Fruit fly (Drosophila melanogaster) whole organism, embryonic: ENCODE measurements around the gene CG14650.

Experiments used
- ATbp ChIP-seq: fragments of 200-800 bp; sonication (Bioruptor generic); optimal IDR thresholded peaks from 2 replicates; lab custom pipeline; 2017; ENCODE audit warnings: missing biosample characterization, mild to moderate bottlenecking, missing genetic modification characterization, missing genetic modification reagents
- Atf-2 ChIP-seq: fragments of 200-800 bp; sonication (Bioruptor generic); optimal IDR thresholded peaks from 2 replicates; lab custom pipeline; 2016; ENCODE audit warnings: missing biosample characterization, missing genetic modification characterization
- C15 ChIP-seq: fragments of 200-800 bp; sonication (Bioruptor generic); IDR thresholded peaks from 3 replicates; pipeline ENCODE4 v1.3.6; 2022; ENCODE audit warnings: missing biosample characterization, missing genetic modification characterization
- CG11723 ChIP-seq: fragments of 200-800 bp; sonication (Bioruptor generic); optimal IDR thresholded peaks from 2 replicates; lab custom pipeline; 2017; ENCODE audit warnings: missing biosample characterization, mild to moderate bottlenecking, missing genetic modification characterization
- CG12391 ChIP-seq: fragments of 200-800 bp; sonication (Bioruptor generic); optimal IDR thresholded peaks from 3 replicates; lab custom pipeline; 2018; ENCODE audit warnings: missing biosample characterization, mild to moderate bottlenecking, missing genetic modification characterization, moderate library complexity
- CG12769 ChIP-seq: fragments of 200-800 bp; sonication (Bioruptor generic); optimal IDR thresholded peaks from 2 replicates; lab custom pipeline; 2019; ENCODE audit warnings: missing biosample characterization, mild to moderate bottlenecking, missing genetic modification characterization, moderate library complexity
- CG15073 ChIP-seq: fragments of 200-800 bp; sonication (Bioruptor generic); optimal IDR thresholded peaks from 2 replicates; lab custom pipeline; 2016; ENCODE audit warnings: missing biosample characterization, missing genetic modification characterization
- CG16813 ChIP-seq: fragments of 200-800 bp; sonication (Bioruptor generic); IDR thresholded peaks from 3 replicates; pipeline ENCODE4 v1.3.6; 2022; ENCODE audit warnings: missing biosample characterization, missing genetic modification characterization; ENCODE audit not compliant: partially characterized antibody
- CG17359 ChIP-seq: fragments of 200-800 bp; sonication (Bioruptor generic); optimal IDR thresholded peaks from 3 replicates; lab custom pipeline; 2018; ENCODE audit warnings: missing biosample characterization, mild to moderate bottlenecking, missing genetic modification characterization, moderate library complexity
- CG17912 ChIP-seq: fragments of 200-800 bp; sonication (Bioruptor generic); optimal IDR thresholded peaks from 2 replicates; lab custom pipeline; 2018; ENCODE audit warnings: missing biosample characterization, mild to moderate bottlenecking, missing genetic modification characterization
- CG30020 ChIP-seq: fragments of 200-800 bp; optimal IDR thresholded peaks from 2 replicates; lab custom pipeline; 2019; ENCODE audit warnings: missing biosample characterization, mild to moderate bottlenecking, missing genetic modification characterization, moderate library complexity
- CG31224 ChIP-seq: fragments of 200-800 bp; sonication (Bioruptor generic); IDR thresholded peaks from 2 replicates; pipeline ENCODE4 v1.3.6; 2022; ENCODE audit warnings: missing biosample characterization, missing genetic modification characterization
- CG7372 ChIP-seq: fragments of 200-800 bp; sonication (Bioruptor generic); IDR thresholded peaks from 2 replicates; pipeline ENCODE4 v1.3.6; 2022; ENCODE audit warnings: missing biosample characterization, missing genetic modification characterization
- CG7786 ChIP-seq: fragments of 200-800 bp; sonication (Bioruptor generic); optimal IDR thresholded peaks from 2 replicates; lab custom pipeline; 2016; ENCODE audit warnings: missing biosample characterization, missing genetic modification characterization
- Dll ChIP-seq: fragments of 200-800 bp; sonication (Bioruptor generic); IDR thresholded peaks from 4 replicates; pipeline ENCODE4 v1.3.6; 2022; ENCODE audit warnings: missing biosample characterization, missing genetic modification characterization; ENCODE audit not compliant: partially characterized antibody
- Doc2 ChIP-seq: fragments of 200-800 bp; sonication (Bioruptor generic); IDR thresholded peaks from 2 replicates; pipeline ENCODE4 v1.3.6; 2022; ENCODE audit warnings: missing biosample characterization, missing genetic modification characterization
- Dref ChIP-seq: fragments of 200-800 bp; sonication (Bioruptor generic); IDR thresholded peaks from 2 replicates; pipeline ENCODE4 v1.3.6; 2022; ENCODE audit warnings: missing biosample characterization, missing genetic modification characterization
- Ets97D ChIP-seq: fragments of 200-800 bp; sonication (Bioruptor generic); optimal IDR thresholded peaks from 3 replicates; lab custom pipeline; 2016; ENCODE audit warnings: missing biosample characterization, missing genetic modification characterization
- Fer3 ChIP-seq: fragments of 200-800 bp; sonication (Bioruptor generic); optimal IDR thresholded peaks from 2 replicates; lab custom pipeline; 2018; ENCODE audit warnings: missing biosample characterization, mild to moderate bottlenecking, missing genetic modification characterization, moderate library complexity
- H15 ChIP-seq: fragments of 200-800 bp; sonication (Bioruptor generic); IDR thresholded peaks from 3 replicates; pipeline ENCODE4 v1.3.6; 2022; ENCODE audit warnings: missing biosample characterization, missing genetic modification characterization
- H2.0 ChIP-seq: fragments of 200-800 bp; sonication (Bioruptor generic); IDR thresholded peaks from 2 replicates; pipeline ENCODE4 v1.3.6; 2022; ENCODE audit warnings: missing biosample characterization, missing genetic modification characterization
- HLH3B ChIP-seq: fragments of 200-800 bp; sonication (Bioruptor generic); IDR thresholded peaks from 2 replicates; pipeline ENCODE4 v1.3.6; 2022; ENCODE audit warnings: missing biosample characterization, missing genetic modification characterization
- Hmr ChIP-seq: fragments of 200-800 bp; sonication (Bioruptor generic); optimal IDR thresholded peaks from 3 replicates; lab custom pipeline; 2017; ENCODE audit warnings: mild to moderate bottlenecking, missing biosample characterization, missing genetic modification reagents, missing genetic modification characterization
- Meics ChIP-seq: fragments of 200-800 bp; sonication (Bioruptor generic); optimal IDR thresholded peaks from 2 replicates; lab custom pipeline; 2017; ENCODE audit warnings: missing biosample characterization, mild to moderate bottlenecking, missing genetic modification characterization
- Scr ChIP-seq: fragments of 200-800 bp; sonication (Bioruptor generic); IDR thresholded peaks from 2 replicates; pipeline ENCODE4 v1.3.6; 2022; ENCODE audit warnings: missing biosample characterization, missing genetic modification characterization; ENCODE audit not compliant: partially characterized antibody
- Sin3A ChIP-seq: fragments of >200 bp; optimal IDR thresholded peaks from 2 replicates; lab custom pipeline; 2018
- ab ChIP-seq: fragments of 200-800 bp; sonication (Bioruptor generic); optimal IDR thresholded peaks from 2 replicates; lab custom pipeline; 2016; ENCODE audit warnings: missing biosample characterization, missing genetic modification characterization
- ase ChIP-seq: fragments of 200-800 bp; sonication (Bioruptor generic); IDR thresholded peaks from 3 replicates; pipeline ENCODE4 v1.3.6; 2022; ENCODE audit warnings: missing biosample characterization, missing genetic modification characterization
- bbx ChIP-seq: fragments of 200-800 bp; sonication (Bioruptor generic); IDR thresholded peaks from 2 replicates; pipeline ENCODE4 v1.3.6; 2022; ENCODE audit warnings: missing biosample characterization, missing genetic modification characterization; ENCODE audit not compliant: partially characterized antibody
- cas ChIP-seq: fragments of 200-800 bp; sonication (Bioruptor generic); IDR thresholded peaks from 2 replicates; pipeline ENCODE4 v1.3.6; 2022; ENCODE audit warnings: missing biosample characterization, missing genetic modification characterization
- chif ChIP-seq, 2 experiments: fragments of 200-800 bp; sonication (Bioruptor generic); optimal IDR thresholded peaks; 3 replicates each; lab custom pipeline; 2016; ENCODE audit warnings: missing biosample characterization in 2 of 2, missing genetic modification characterization in 2 of 2
- gcm ChIP-seq: fragments of 200-800 bp; sonication (Bioruptor generic); optimal IDR thresholded peaks from 2 replicates; lab custom pipeline; 2019; ENCODE audit warnings: missing biosample characterization, mild to moderate bottlenecking, missing genetic modification characterization, moderate library complexity
- gcm2 ChIP-seq: fragments of 200-800 bp; sonication (Bioruptor generic); optimal IDR thresholded peaks from 2 replicates; lab custom pipeline; 2016; ENCODE audit warnings: missing biosample characterization, missing genetic modification characterization
- gem ChIP-seq: fragments of 200-800 bp; sonication (Bioruptor generic); optimal IDR thresholded peaks from 2 replicates; lab custom pipeline; 2019; ENCODE audit warnings: missing biosample characterization, mild to moderate bottlenecking, missing genetic modification characterization, moderate library complexity
- hb ChIP-seq: fragments of 200-800 bp; sonication (Bioruptor generic); IDR thresholded peaks from 3 replicates; pipeline ENCODE4 v1.3.6; 2022; ENCODE audit warnings: missing biosample characterization, missing genetic modification characterization; ENCODE audit not compliant: partially characterized antibody
- kay ChIP-seq: fragments of 200-800 bp; sonication (Bioruptor generic); optimal IDR thresholded peaks from 2 replicates; lab custom pipeline; 2016; ENCODE audit warnings: missing biosample characterization, missing genetic modification characterization
- pb ChIP-seq: fragments of 200-800 bp; sonication (Bioruptor generic); optimal IDR thresholded peaks from 3 replicates; lab custom pipeline; 2016; ENCODE audit warnings: missing biosample characterization, missing genetic modification characterization
- pnt ChIP-seq: fragments of 200-800 bp; sonication (Bioruptor generic); optimal IDR thresholded peaks from 3 replicates; lab custom pipeline; 2016; ENCODE audit warnings: missing biosample characterization, missing genetic modification characterization
- run ChIP-seq: fragments of 200-800 bp; sonication (Bioruptor generic); optimal IDR thresholded peaks from 3 replicates; lab custom pipeline; 2018; ENCODE audit warnings: missing biosample characterization, mild to moderate bottlenecking, missing genetic modification characterization
- schlank ChIP-seq: fragments of 200-800 bp; sonication (Bioruptor generic); optimal IDR thresholded peaks from 2 replicates; lab custom pipeline; 2018; ENCODE audit warnings: missing biosample characterization, mild to moderate bottlenecking, missing genetic modification characterization
- scrt ChIP-seq: fragments of 200-800 bp; sonication (Bioruptor generic); optimal IDR thresholded peaks from 2 replicates; lab custom pipeline; 2018; ENCODE audit warnings: missing biosample characterization, mild to moderate bottlenecking, missing genetic modification characterization, moderate library complexity
- sd ChIP-seq: fragments of 200-800 bp; sonication (Bioruptor generic); optimal IDR thresholded peaks from 3 replicates; lab custom pipeline; 2018; ENCODE audit warnings: missing biosample characterization, mild to moderate bottlenecking, missing genetic modification characterization, moderate library complexity
- so ChIP-seq: fragments of 200-800 bp; sonication (Bioruptor generic); IDR thresholded peaks from 3 replicates; pipeline ENCODE4 v1.3.6; 2022; ENCODE audit warnings: missing biosample characterization, missing genetic modification characterization
- sqz ChIP-seq: fragments of 200-800 bp; sonication (Bioruptor generic); optimal IDR thresholded peaks from 3 replicates; lab custom pipeline; 2018; ENCODE audit warnings: missing biosample characterization, mild to moderate bottlenecking, missing genetic modification characterization
- stc ChIP-seq: fragments of 200-800 bp; sonication (Bioruptor generic); IDR thresholded peaks from 2 replicates; pipeline ENCODE4 v1.3.6; 2022; ENCODE audit warnings: missing biosample characterization, missing genetic modification characterization
- trh ChIP-seq: fragments of 200-800 bp; sonication (Bioruptor generic); optimal IDR thresholded peaks from 2 replicates; lab custom pipeline; 2016; ENCODE audit warnings: missing biosample characterization, missing genetic modification characterization
- twi ChIP-seq: fragments of 200-800 bp; optimal IDR thresholded peaks from 2 replicates; lab custom pipeline; 2019; ENCODE audit warnings: missing biosample characterization, mild to moderate bottlenecking, missing genetic modification characterization, moderate library complexity
- usp ChIP-seq: fragments of >200 bp; optimal IDR thresholded peaks from 2 replicates; lab custom pipeline; 2017; ENCODE audit warnings: missing biosample characterization, missing genetic modification characterization
- vnd ChIP-seq: fragments of 200-800 bp; sonication (Bioruptor generic); IDR thresholded peaks from 3 replicates; pipeline ENCODE4 v1.3.6; 2022; ENCODE audit warnings: missing biosample characterization, missing genetic modification characterization; ENCODE audit not compliant: partially characterized antibody

CG14650 gene

dm6 chr3R:4478220-4479037 lies 41.2 kb downstream of the CG14650 start (continued):
- TF ChIP-seq gcm (peak; percentile 81), so (GFP tag; lab: Robert Waterston, UW) (peak; percentile 91), kay (GFP tag; lab: Kevin White, UChicago) (peak; percentile 93), CG12769 (tag; lab: Kevin White, UChicago) (peak; percentile 91), chif (GFP tag; optimal IDR thresholded peaks at IDR 0.05; lab: Kevin White, UChicago) (peak; percentile 75 to 86), HLH3B (peak; percentile 90), CG12391 (tag; lab: Kevin White, UChicago) (peak; percentile 84), hb (GFP tag; lab: Robert Waterston, UW) (no peak), stc (GFP tag; lab: Robert Waterston, UW) (peak; percentile 89), Scr (GFP tag; lab: Robert Waterston, UW) (peak; percentile 35; the same call in 1 of the 2 replicates), gem (tag; lab: Kevin White, UChicago) (peak; percentile 91), CG30020 (tag; lab: Kevin White, UChicago) (peak; percentile 22), ab (GFP tag; lab: Kevin White, UChicago) (peak; percentile 66), Atf-2 (GFP tag; lab: Kevin White, UChicago) (peak; percentile 85), CG16813 (GFP tag; lab: Robert Waterston, UW) (no peak), vnd (GFP tag; lab: Robert Waterston, UW) (no peak), ase (GFP tag; lab: Robert Waterston, UW) (peak; percentile 74; the same call in 2 of the 3 replicates), pb (peak; percentile 81), cas (GFP tag; lab: Robert Waterston, UW) (peak; percentile 50; the same call in 1 of the 2 replicates), CG17359 (tag; lab: Kevin White, UChicago) (peak; percentile 90), CG7372 (GFP tag; lab: Robert Waterston, UW) (peak; percentile 62), schlank (peak; percentile 59), run (peak; percentile 41), scrt (GFP tag; lab: Kevin White, UChicago) (peak; percentile 86), bbx (GFP tag; lab: Robert Waterston, UW) (peak; percentile 37; the same call in 1 of the 2 replicates), Sin3A (lab: Kevin White, UChicago) (no peak), Fer3 (tag; lab: Kevin White, UChicago) (peak; percentile 82), Dref (GFP tag; lab: Robert Waterston, UW) (0 out of 2 replicates have a peak, but pooled peaks have one; percentile 5), trh (GFP tag; lab: Kevin White, UChicago) (peak; percentile 37), CG7786 (GFP tag; lab: Kevin White, UChicago) (peak; percentile 85), Hmr (GFP tag; lab: Kevin White, UChicago) (peak; percentile 89), CG17912 (GFP tag; lab: Kevin White, UChicago) (no peak), Dll (GFP tag; lab: Robert Waterston, UW) (no peak; the same call in 2 of the 4 replicates), Meics (GFP tag; lab: Kevin White, UChicago) (peak; percentile 90), twi (tag; lab: Kevin White, UChicago) (no peak), CG31224 (GFP tag; lab: Robert Waterston, UW) (peak; percentile 76), Doc2 (GFP tag; lab: Robert Waterston, UW) (no peak), C15 (GFP tag; lab: Robert Waterston, UW) (peak; percentile 82), usp (no peak), CG15073 (GFP tag; lab: Kevin White, UChicago) (peak; percentile 15), CG11723 (GFP tag; lab: Kevin White, UChicago) (peak; percentile 74), gcm2 (GFP tag; lab: Kevin White, UChicago) (peak; percentile 82), Ets97D (peak; percentile 57), sd (tag; lab: Kevin White, UChicago) (peak; percentile 78), H2.0 (peak; percentile 91), sqz (GFP tag; lab: Kevin White, UChicago) (peak; percentile 39), H15 (peak; percentile 81; the same call in 2 of the 3 replicates), ATbp (GFP tag; lab: Kevin White, UChicago) (peak; percentile 88), pnt (peak; percentile 70)
